Fruit fly (Drosophila melanogaster) whole organism, prepupa: ENCODE results near the gene Mur2B.
A peak's percentile ranks its signal among the peaks of the same experiment; 100 is the strongest.

ENCODE experiments used
- Blimp-1 ChIP-seq: fragments of 200-800 bp; sonication (Bioruptor generic); optimal IDR thresholded peaks from 3 replicates; lab custom pipeline; 2017; ENCODE audit warnings: missing biosample characterization, missing genetic modification characterization, mild to moderate bottlenecking, moderate library complexity, missing genetic modification reagents
- CG10631 ChIP-seq: fragments of 200-800 bp; sonication (Bioruptor generic); optimal IDR thresholded peaks from 2 replicates; lab custom pipeline; 2016; ENCODE audit warnings: missing biosample characterization, missing genetic modification characterization
- CG11294 ChIP-seq: fragments of 200-800 bp; sonication (Bioruptor generic); IDR thresholded peaks from 2 replicates; pipeline ENCODE4 v1.3.6; 2022; ENCODE audit warnings: missing biosample characterization, missing genetic modification characterization
- CG11762 ChIP-seq: fragments of 200-800 bp; sonication (Bioruptor generic); optimal IDR thresholded peaks from 3 replicates; lab custom pipeline; 2016; ENCODE audit warnings: missing biosample characterization, missing genetic modification characterization; ENCODE audit not compliant: insufficient read depth
- CG11902 ChIP-seq: fragments of 200-800 bp; sonication (Bioruptor generic); optimal IDR thresholded peaks from 3 replicates; lab custom pipeline; 2016; ENCODE audit warnings: missing biosample characterization, missing genetic modification characterization
- CG1621 ChIP-seq: fragments of 200-800 bp; sonication (Bioruptor generic); optimal IDR thresholded peaks from 3 replicates; lab custom pipeline; 2018; ENCODE audit warnings: missing biosample characterization, mild to moderate bottlenecking, missing genetic modification characterization
- CG16779 ChIP-seq: fragments of 200-800 bp; sonication (Bioruptor generic); optimal IDR thresholded peaks from 3 replicates; lab custom pipeline; 2017; ENCODE audit warnings: missing biosample characterization, mild to moderate bottlenecking, missing genetic modification characterization
- CG31627 ChIP-seq: fragments of 200-800 bp; sonication (Bioruptor generic); optimal IDR thresholded peaks from 3 replicates; lab custom pipeline; 2016; ENCODE audit warnings: missing biosample characterization, missing genetic modification characterization
- CG32006 ChIP-seq: fragments of 200-800 bp; sonication (Bioruptor generic); optimal IDR thresholded peaks from 3 replicates; lab custom pipeline; 2017; ENCODE audit warnings: missing biosample characterization, mild to moderate bottlenecking, missing genetic modification characterization
- CG34406 ChIP-seq: fragments of 200-800 bp; sonication (Bioruptor generic); optimal IDR thresholded peaks from 3 replicates; lab custom pipeline; 2016; ENCODE audit warnings: missing biosample characterization, missing genetic modification characterization
- CG3919 ChIP-seq: fragments of 200-800 bp; sonication (Bioruptor generic); optimal IDR thresholded peaks from 3 replicates; lab custom pipeline; 2016; ENCODE audit warnings: missing biosample characterization, missing genetic modification characterization
- CG4318 ChIP-seq: fragments of 200-800 bp; sonication (Bioruptor generic); optimal IDR thresholded peaks from 3 replicates; lab custom pipeline; 2017; ENCODE audit warnings: missing biosample characterization, mild to moderate bottlenecking, missing genetic modification characterization
- CG6163 ChIP-seq: fragments of 200-800 bp; sonication (Bioruptor generic); IDR thresholded peaks from 3 replicates; pipeline ENCODE4 v1.3.6; 2022; ENCODE audit warnings: missing biosample characterization, missing genetic modification characterization
- CG6276 ChIP-seq: fragments of 200-800 bp; sonication (Bioruptor generic); optimal IDR thresholded peaks from 2 replicates; lab custom pipeline; 2017; ENCODE audit warnings: missing biosample characterization, mild to moderate bottlenecking, missing genetic modification characterization
- CG6792 ChIP-seq: fragments of 200-800 bp; sonication (Bioruptor generic); optimal IDR thresholded peaks from 3 replicates; lab custom pipeline; 2016; ENCODE audit warnings: missing biosample characterization, missing genetic modification characterization
- CG6808 ChIP-seq: fragments of 200-800 bp; sonication (Bioruptor generic); optimal IDR thresholded peaks from 3 replicates; lab custom pipeline; 2017; ENCODE audit warnings: missing biosample characterization, missing genetic modification characterization, mild to moderate bottlenecking, moderate library complexity, missing genetic modification reagents
- CG6854 ChIP-seq: fragments of 200-800 bp; sonication (Bioruptor generic); optimal IDR thresholded peaks from 2 replicates; lab custom pipeline; 2017; ENCODE audit warnings: missing biosample characterization, mild to moderate bottlenecking, missing genetic modification characterization
- CG7368 ChIP-seq: fragments of 200-800 bp; sonication (Bioruptor generic); optimal IDR thresholded peaks from 3 replicates; lab custom pipeline; 2016; ENCODE audit warnings: missing biosample characterization, missing genetic modification characterization
- CG8119 ChIP-seq: fragments of 200-800 bp; sonication (Bioruptor generic); IDR thresholded peaks from 3 replicates; pipeline ENCODE4 v1.3.6; 2022; ENCODE audit warnings: missing biosample characterization, missing genetic modification characterization
- CG8319 ChIP-seq: fragments of 200-800 bp; sonication (Bioruptor generic); optimal IDR thresholded peaks from 3 replicates; lab custom pipeline; 2016; ENCODE audit warnings: missing biosample characterization, missing genetic modification characterization
- CG8632 ChIP-seq: fragments of 200-800 bp; sonication (Bioruptor generic); optimal IDR thresholded peaks from 3 replicates; lab custom pipeline; 2016; ENCODE audit warnings: missing biosample characterization, missing genetic modification characterization
- CG9139 ChIP-seq: fragments of 200-800 bp; sonication (Bioruptor generic); optimal IDR thresholded peaks from 3 replicates; lab custom pipeline; 2017; ENCODE audit warnings: missing biosample characterization, mild to moderate bottlenecking, missing genetic modification characterization
- Eip75B ChIP-seq: fragments of 200-800 bp; sonication (Bioruptor generic); optimal IDR thresholded peaks from 3 replicates; lab custom pipeline; 2016; ENCODE audit warnings: missing biosample characterization, missing genetic modification characterization
- Eip78C ChIP-seq: fragments of 200-800 bp; sonication (Bioruptor generic); peaks from one replicate; lab custom pipeline; 2016; ENCODE audit warnings: missing biosample characterization, missing genetic modification characterization
- Ets21C ChIP-seq: fragments of 200-800 bp; sonication (Bioruptor generic); optimal IDR thresholded peaks from 3 replicates; lab custom pipeline; 2016; ENCODE audit warnings: missing biosample characterization, missing genetic modification characterization
- Ets96B ChIP-seq: fragments of 200-800 bp; optimal IDR thresholded peaks from 2 replicates; lab custom pipeline; 2019; ENCODE audit warnings: missing biosample characterization, mild to moderate bottlenecking, missing genetic modification characterization, moderate library complexity
- Gug ChIP-seq: fragments of 200-800 bp; sonication (Bioruptor generic); IDR thresholded peaks from 2 replicates; pipeline ENCODE4 v1.3.6; 2022; ENCODE audit warnings: missing biosample characterization, missing genetic modification characterization
- Hr39 ChIP-seq: fragments of 200-800 bp; sonication (Bioruptor generic); optimal IDR thresholded peaks from 2 replicates; lab custom pipeline; 2016; ENCODE audit warnings: missing biosample characterization, missing genetic modification characterization
- Hr4 ChIP-seq: fragments of 200-800 bp; sonication (Bioruptor generic); optimal IDR thresholded peaks from 3 replicates; lab custom pipeline; 2016; ENCODE audit warnings: missing biosample characterization, missing genetic modification characterization
- Lpt ChIP-seq: fragments of 200-800 bp; sonication (Bioruptor generic); optimal IDR thresholded peaks from 3 replicates; lab custom pipeline; 2016; ENCODE audit warnings: missing biosample characterization, missing genetic modification characterization
- Met ChIP-seq: fragments of 200-800 bp; sonication (Bioruptor generic); optimal IDR thresholded peaks from 3 replicates; lab custom pipeline; 2016; ENCODE audit warnings: missing biosample characterization, missing genetic modification characterization
- OdsH ChIP-seq: fragments of 200-800 bp; sonication (Bioruptor generic); optimal IDR thresholded peaks from 3 replicates; lab custom pipeline; 2016; ENCODE audit warnings: missing biosample characterization, missing genetic modification characterization
- Smox ChIP-seq: fragments of 200-800 bp; sonication (Bioruptor generic); optimal IDR thresholded peaks from 3 replicates; lab custom pipeline; 2016; ENCODE audit warnings: missing biosample characterization, missing genetic modification characterization
- Sox102F ChIP-seq: fragments of 200-800 bp; sonication (Bioruptor generic); optimal IDR thresholded peaks from 2 replicates; lab custom pipeline; 2016; ENCODE audit warnings: missing biosample characterization, mild to moderate bottlenecking, missing genetic modification characterization
- dsx ChIP-seq: fragments of 200-800 bp; optimal IDR thresholded peaks from 3 replicates; lab custom pipeline; 2019; ENCODE audit warnings: missing biosample characterization, mild to moderate bottlenecking, missing genetic modification characterization, moderate library complexity; ENCODE audit not compliant: poor library complexity, severe bottlenecking
- fd59A ChIP-seq: fragments of 200-800 bp; sonication (Bioruptor generic); optimal IDR thresholded peaks from 2 replicates; lab custom pipeline; 2017; ENCODE audit warnings: missing biosample characterization, mild to moderate bottlenecking, missing genetic modification characterization, missing genetic modification reagents
- fd85E ChIP-seq: fragments of 200-800 bp; sonication (Bioruptor generic); optimal IDR thresholded peaks from 3 replicates; lab custom pipeline; 2016; ENCODE audit warnings: missing biosample characterization, missing genetic modification characterization
- fkh ChIP-seq: fragments of 200-800 bp; sonication (Bioruptor generic); optimal IDR thresholded peaks from 3 replicates; lab custom pipeline; 2017; ENCODE audit warnings: missing biosample characterization, mild to moderate bottlenecking, missing genetic modification characterization, moderate library complexity
- net ChIP-seq: fragments of 200-800 bp; sonication (Bioruptor generic); optimal IDR thresholded peaks from 3 replicates; lab custom pipeline; 2016; ENCODE audit warnings: missing biosample characterization, missing genetic modification characterization
- pdm3 ChIP-seq: fragments of 200-800 bp; sonication (Bioruptor generic); optimal IDR thresholded peaks from 3 replicates; lab custom pipeline; 2016; ENCODE audit warnings: missing biosample characterization, missing genetic modification characterization
- salr ChIP-seq, 2 experiments: fragments of 200-800 bp; sonication (Bioruptor generic); optimal IDR thresholded peaks; 3 replicates each; lab custom pipeline; 2016 to 2018; ENCODE audit warnings: missing biosample characterization in 2 of 2, missing genetic modification characterization in 2 of 2, mild to moderate bottlenecking in 1 of 2
- spab ChIP-seq: fragments of 200-800 bp; sonication (Bioruptor generic); optimal IDR thresholded peaks from 2 replicates; lab custom pipeline; 2017; ENCODE audit warnings: missing biosample characterization, mild to moderate bottlenecking, missing genetic modification characterization, missing genetic modification reagents
- ss ChIP-seq, 2 experiments: fragments of 200-800 bp; sonication (Bioruptor generic); optimal IDR thresholded peaks; 2 replicates in 1 of 2; 3 replicates in 1 of 2; lab custom pipeline; 2017 to 2018; ENCODE audit warnings: mild to moderate bottlenecking in 2 of 2, missing biosample characterization in 2 of 2, missing genetic modification characterization in 2 of 2, moderate library complexity in 1 of 2
- svp ChIP-seq: fragments of 200-800 bp; sonication (Bioruptor generic); peaks from one replicate; lab custom pipeline; 2016; ENCODE audit warnings: missing biosample characterization, missing genetic modification characterization
- topi ChIP-seq: fragments of 200-800 bp; sonication (Bioruptor generic); optimal IDR thresholded peaks from 3 replicates; lab custom pipeline; 2016; ENCODE audit warnings: missing biosample characterization, missing genetic modification characterization
- vri ChIP-seq: fragments of 200-800 bp; sonication (Bioruptor generic); optimal IDR thresholded peaks from 3 replicates; lab custom pipeline; 2016; ENCODE audit warnings: missing biosample characterization, mild to moderate bottlenecking, missing genetic modification characterization

Mur2B gene

DNA sequence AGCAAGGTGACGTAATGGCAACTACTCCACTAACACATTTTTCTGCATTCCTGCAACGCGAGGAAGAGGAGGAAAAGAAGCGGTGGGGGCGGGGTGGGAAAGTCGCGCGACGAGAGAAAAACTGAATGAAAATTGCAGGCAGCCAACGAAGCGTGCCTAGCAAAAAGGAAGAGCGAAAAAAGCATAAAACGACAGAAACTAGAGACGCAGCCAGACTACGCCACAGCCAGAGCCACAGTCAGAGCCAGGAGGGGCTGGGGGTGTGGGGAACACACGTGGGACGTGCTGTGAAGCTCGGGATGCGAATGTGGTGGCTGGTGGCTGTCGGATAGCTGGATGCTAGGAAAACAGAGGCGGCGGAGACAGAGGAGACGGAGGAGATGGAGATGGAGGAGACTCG is 54.2 kb downstream of the Mur2B start:
- TF ChIP-seq salr (GFP tag; optimal IDR thresholded peaks at IDR 0.05; lab: Kevin White, UChicago) = no peak
- TF ChIP-seq Smox (GFP tag; lab: Kevin White, UChicago) = no peak
- TF ChIP-seq CG9139 (GFP tag; lab: Kevin White, UChicago) = no peak
- TF ChIP-seq CG31627 (GFP tag; lab: Kevin White, UChicago) = no peak
- TF ChIP-seq CG34406 (GFP tag; lab: Kevin White, UChicago) = no peak
- no peak for TF ChIP-seq Met (GFP tag; lab: Kevin White, UChicago)
- TF ChIP-seq CG7368 (GFP tag; lab: Kevin White, UChicago) = no peak
- no peak for TF ChIP-seq Hr4
- TF ChIP-seq CG6808 = peak; percentile 4
- TF ChIP-seq CG6854 (GFP tag; lab: Kevin White, UChicago) = no peak
- TF ChIP-seq fkh (GFP tag; lab: Kevin White, UChicago) = no peak
- 0 out of 3 replicates have a peak, but pooled peaks have one; percentile 20 for TF ChIP-seq CG8119 (GFP tag; lab: Robert Waterston, UW)
- TF ChIP-seq ss (GFP tag; optimal IDR thresholded peaks at IDR 0.05; lab: Kevin White, UChicago) = peak; percentile 38 to 68
- peak; percentile 27 for TF ChIP-seq Gug (GFP tag; lab: Robert Waterston, UW)
- no peak for TF ChIP-seq Ets21C (GFP tag; lab: Kevin White, UChicago)
- no peak for TF ChIP-seq Blimp-1
- no peak for TF ChIP-seq CG11762 (GFP tag; lab: Kevin White, UChicago)
- TF ChIP-seq OdsH (GFP tag; lab: Kevin White, UChicago) = no peak
- peak; percentile 48 for TF ChIP-seq dsx (GFP tag; lab: Kevin White, UChicago)
- TF ChIP-seq CG16779 (tag; lab: Kevin White, UChicago) = no peak
- no peak for TF ChIP-seq Sox102F (GFP tag; lab: Kevin White, UChicago)
- TF ChIP-seq CG32006 (GFP tag; lab: Kevin White, UChicago) = peak; percentile 3
- peak; percentile 74 for TF ChIP-seq Eip78C
- TF ChIP-seq spab (GFP tag; lab: Kevin White, UChicago) = no peak
- no peak for TF ChIP-seq pdm3 (GFP tag; lab: Kevin White, UChicago)
- TF ChIP-seq CG8632 (GFP tag; lab: Kevin White, UChicago) = no peak
- no peak for TF ChIP-seq Hr39 (GFP tag; lab: Kevin White, UChicago)
- no peak for TF ChIP-seq CG10631
- no peak for TF ChIP-seq CG3919 (GFP tag; lab: Kevin White, UChicago)
- peak; percentile 65 for TF ChIP-seq Eip75B
- no peak for TF ChIP-seq topi (GFP tag; lab: Kevin White, UChicago)
- no peak for TF ChIP-seq CG11294
- TF ChIP-seq Lpt (GFP tag; lab: Kevin White, UChicago) = peak; percentile 53
- peak; percentile 59 for TF ChIP-seq CG1621 (tag; lab: Kevin White, UChicago)
- no peak for TF ChIP-seq Ets96B (tag; lab: Kevin White, UChicago)
- no peak for TF ChIP-seq CG6276 (GFP tag; lab: Kevin White, UChicago)
- no peak for TF ChIP-seq fd85E
- no peak for TF ChIP-seq CG11902
- no peak for TF ChIP-seq vri (GFP tag; lab: Kevin White, UChicago)
- peak; percentile 48 for TF ChIP-seq svp (GFP tag; lab: Kevin White, UChicago)
- peak; percentile 47; the same call in 2 of the 3 replicates for TF ChIP-seq CG6163 (GFP tag; lab: Robert Waterston, UW)
- no peak for TF ChIP-seq CG4318 (GFP tag; lab: Kevin White, UChicago)
- no peak for TF ChIP-seq fd59A (GFP tag; lab: Kevin White, UChicago)
- TF ChIP-seq CG6792 (GFP tag; lab: Kevin White, UChicago) = no peak
- TF ChIP-seq net = peak; percentile 7
- TF ChIP-seq CG8319 (GFP tag; lab: Kevin White, UChicago) = no peak
